Worm (Caenorhabditis elegans): ENCODE data around the gene clec-239.

DNA sequence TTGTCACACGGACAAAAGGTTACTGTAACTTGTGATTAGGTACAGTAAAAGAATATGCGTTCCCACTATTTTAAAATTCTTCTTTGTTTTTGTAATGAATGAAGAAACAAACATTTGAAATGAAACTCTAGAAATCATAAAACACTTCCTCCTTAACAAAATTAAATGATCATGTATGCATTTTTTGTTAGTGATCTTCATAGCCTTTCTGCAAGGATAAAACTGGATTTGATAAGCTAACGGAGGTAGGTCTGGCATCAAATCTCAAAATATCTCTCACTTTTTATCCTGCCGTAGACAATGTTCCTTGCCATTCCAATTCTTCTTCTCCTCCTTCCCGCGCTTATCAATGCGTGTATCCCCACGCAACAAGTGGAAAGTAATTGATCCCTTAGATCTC is 4.8 kb upstream of the clec-239 start, which contains the start of gene clec-238:
- TF ChIP-seq ceh-6 (GFP tag; optimal IDR thresholded peaks at IDR 0.05), result no peak
- TF ChIP-seq hlh-30 (tag; optimal IDR thresholded peaks at IDR 0.05; ENCODE audit: insufficient read depth), result no peak
- TF ChIP-seq sox-4 (tag; optimal IDR thresholded peaks at IDR 0.05), result no peak
- no peak for TF ChIP-seq pag-3 (tag; optimal IDR thresholded peaks at IDR 0.05; ENCODE audit: borderline replicate concordance)
- no peak for TF ChIP-seq pha-4 (tag; optimal IDR thresholded peaks at IDR 0.05)
- TF ChIP-seq nhr-11 (tag; optimal IDR thresholded peaks at IDR 0.05), result no peak
- no peak for TF ChIP-seq ets-4 (tag; optimal IDR thresholded peaks at IDR 0.05)
- no peak for TF ChIP-seq rnt-1 (tag; optimal IDR thresholded peaks at IDR 0.05)
- no peak for TF ChIP-seq elt-4 (tag; optimal IDR thresholded peaks at IDR 0.05)
